Worm (Caenorhabditis elegans): ENCODE data around the gene sqv-2.

DNA sequence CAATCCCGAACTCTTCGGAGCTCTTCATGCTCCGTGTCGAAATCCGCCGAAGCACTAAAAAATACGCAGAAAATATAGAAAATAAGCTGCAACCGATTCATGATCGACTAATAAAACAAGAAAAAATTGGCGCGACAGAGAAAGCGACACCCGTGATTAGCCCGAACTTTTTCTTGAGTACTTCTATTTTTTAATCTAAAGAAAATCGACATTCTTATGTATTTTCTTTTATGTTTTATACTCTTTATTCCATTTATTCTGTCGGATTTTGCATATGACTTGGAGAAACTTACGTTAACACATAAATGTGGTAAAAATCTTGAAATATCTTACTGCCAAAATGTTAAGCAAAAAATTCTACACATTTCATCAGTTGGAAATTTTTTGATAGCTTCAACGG is 49.8 kb upstream of the sqv-2 start, which contains the start of the genes irld-50 and irld-49:
- TF ChIP-seq him-1 (tag; optimal IDR thresholded peaks at IDR 0.05) (no peak), W03F9.2 (tag; optimal IDR thresholded peaks at IDR 0.05) (no peak)

All from whole organism, L4/young adult.